Worm (Caenorhabditis elegans): Measurements from ENCODE around the gene C07B5.6.

Gene C07B5.6

ce11 chrX:9547264-9547751 is 28.5 kb downstream of the C07B5.6 start:
- TF ChIP-seq pha-4 (tag; optimal IDR thresholded peaks at IDR 0.05) (peak; percentile 48), aly-2 (tag; optimal IDR thresholded peaks at IDR 0.05) (no peak), unc-39 (tag; optimal IDR thresholded peaks at IDR 0.05) (no peak), elt-2 (tag; optimal IDR thresholded peaks at IDR 0.05) (peak; percentile 65), snpc-4 (tag; optimal IDR thresholded peaks at IDR 0.05) (no peak), nhr-77 (tag; optimal IDR thresholded peaks at IDR 0.05) (no peak), eor-1 (tag; optimal IDR thresholded peaks at IDR 0.05) (no peak), pqm-1 (tag; optimal IDR thresholded peaks at IDR 0.05) (peak; percentile 81), mml-1 (tag; optimal IDR thresholded peaks at IDR 0.05) (no peak), lin-15B (tag; optimal IDR thresholded peaks at IDR 0.05) (no peak), ZK546.5 (tag; optimal IDR thresholded peaks at IDR 0.05) (no peak), skn-1 (tag; optimal IDR thresholded peaks at IDR 0.05) (peak; percentile 13), nhr-28 (tag; optimal IDR thresholded peaks at IDR 0.05) (no peak), ceh-28 (tag; optimal IDR thresholded peaks at IDR 0.05) (peak; percentile 38), nhr-25 (tag; optimal IDR thresholded peaks at IDR 0.05) (peak; percentile 94), ceh-9 (tag; optimal IDR thresholded peaks at IDR 0.05) (no peak), ceh-16 (tag; optimal IDR thresholded peaks at IDR 0.05) (no peak), daf-12 (tag; optimal IDR thresholded peaks at IDR 0.05) (no peak), nhr-43 (tag; optimal IDR thresholded peaks at IDR 0.05; ENCODE audit: poor library complexity, severe bottlenecking) (peak; percentile 82), zag-1 (tag; optimal IDR thresholded peaks at IDR 0.05) (no peak), fkh-2 (tag; optimal IDR thresholded peaks at IDR 0.05) (no peak), nhr-67 (tag; optimal IDR thresholded peaks at IDR 0.05) (no peak), fkh-10 (GFP tag; optimal IDR thresholded peaks at IDR 0.05) (no peak), egl-27 (tag; optimal IDR thresholded peaks at IDR 0.05) (no peak), R02D3.7 (tag; optimal IDR thresholded peaks at IDR 0.05) (peak; percentile 15), hmg-11 (tag; optimal IDR thresholded peaks at IDR 0.05) (no peak), tbx-2 (tag; optimal IDR thresholded peaks at IDR 0.05) (no peak), sea-2 (GFP tag; optimal IDR thresholded peaks at IDR 0.05) (no peak), lsy-12 (tag; optimal IDR thresholded peaks at IDR 0.05) (no peak), lin-39 (tag; optimal IDR thresholded peaks at IDR 0.05) (peak; percentile 8), jun-1 (tag; optimal IDR thresholded peaks at IDR 0.05) (no peak), nhr-11 (tag; optimal IDR thresholded peaks at IDR 0.05) (no peak), nhr-12 (tag; optimal IDR thresholded peaks at IDR 0.05) (no peak), fos-1 (tag; optimal IDR thresholded peaks at IDR 0.05) (no peak), nhr-237 (tag; optimal IDR thresholded peaks at IDR 0.05) (no peak), ztf-11 (tag; optimal IDR thresholded peaks at IDR 0.05) (no peak), nhr-23 (tag; optimal IDR thresholded peaks at IDR 0.05) (peak; percentile 80), elt-3 (tag; optimal IDR thresholded peaks at IDR 0.05) (peak; percentile 18 to 71 (median 58)), ama-1 (optimal IDR thresholded peaks at IDR 0.05) (no peak), elt-1 (tag; optimal IDR thresholded peaks at IDR 0.05) (no peak), unc-62 (GFP tag; optimal IDR thresholded peaks at IDR 0.05) (peak; percentile 97), ztf-4 (tag; optimal IDR thresholded peaks at IDR 0.05) (no peak), nfya-1 (tag; optimal IDR thresholded peaks at IDR 0.05; ENCODE audit: insufficient read depth) (peak; percentile 60), nhr-76 (tag; optimal IDR thresholded peaks at IDR 0.05) (no peak), egl-5 (tag; optimal IDR thresholded peaks at IDR 0.05) (no peak), ceh-82 (tag; optimal IDR thresholded peaks at IDR 0.05) (no peak), mdl-1 (tag; optimal IDR thresholded peaks at IDR 0.05) (no peak)
